Fruit fly (Drosophila melanogaster) whole organism, embryonic: Measurements from ENCODE around the gene Spps.

Experiments
- B-H2 ChIP-seq: fragments of 200-800 bp; sonication (Bioruptor generic); optimal IDR thresholded peaks from 2 replicates; lab custom pipeline; 2018; ENCODE audit warnings: missing biosample characterization, mild to moderate bottlenecking, missing genetic modification characterization
- BtbVII ChIP-seq: fragments of 200-800 bp; sonication (Bioruptor generic); optimal IDR thresholded peaks from 3 replicates; lab custom pipeline; 2017; ENCODE audit warnings: missing biosample characterization, mild to moderate bottlenecking, missing genetic modification characterization
- CG10366 ChIP-seq: fragments of 200-800 bp; sonication (Bioruptor generic); IDR thresholded peaks from 2 replicates; pipeline ENCODE4 v1.3.6; 2022; ENCODE audit warnings: missing biosample characterization, missing genetic modification characterization
- CG11723 ChIP-seq: fragments of 200-800 bp; sonication (Bioruptor generic); optimal IDR thresholded peaks from 2 replicates; lab custom pipeline; 2017; ENCODE audit warnings: missing biosample characterization, mild to moderate bottlenecking, missing genetic modification characterization
- CG14441 ChIP-seq: fragments of 200-800 bp; sonication (Bioruptor generic); IDR thresholded peaks from 2 replicates; pipeline ENCODE4 v1.3.6; 2022; ENCODE audit warnings: missing biosample characterization, missing genetic modification characterization
- CG14860 ChIP-seq: fragments of 200-800 bp; sonication (Bioruptor generic); IDR thresholded peaks from 3 replicates; pipeline ENCODE4 v1.3.6; 2022; ENCODE audit warnings: missing biosample characterization, missing genetic modification characterization; ENCODE audit not compliant: partially characterized antibody
- CG15073 ChIP-seq: fragments of 200-800 bp; sonication (Bioruptor generic); optimal IDR thresholded peaks from 2 replicates; lab custom pipeline; 2016; ENCODE audit warnings: missing biosample characterization, missing genetic modification characterization
- CG17612 ChIP-seq: fragments of 200-800 bp; sonication (Bioruptor generic); IDR thresholded peaks from 2 replicates; pipeline ENCODE4 v1.3.6; 2022; ENCODE audit warnings: missing biosample characterization, missing genetic modification characterization
- CG17829 ChIP-seq: fragments of 200-800 bp; optimal IDR thresholded peaks from 2 replicates; lab custom pipeline; 2019; ENCODE audit warnings: missing biosample characterization, mild to moderate bottlenecking, missing genetic modification characterization, moderate library complexity
- CG18599 ChIP-seq: fragments of 200-800 bp; sonication (Bioruptor generic); optimal IDR thresholded peaks from 3 replicates; lab custom pipeline; 2017; ENCODE audit warnings: missing biosample characterization, missing genetic modification characterization, mild to moderate bottlenecking, moderate library complexity, missing genetic modification reagents
- CG2202 ChIP-seq: fragments of 200-800 bp; sonication (Bioruptor generic); optimal IDR thresholded peaks from 2 replicates; lab custom pipeline; 2018; ENCODE audit warnings: missing biosample characterization, mild to moderate bottlenecking, missing genetic modification characterization
- CG2889 ChIP-seq: fragments of 200-800 bp; sonication (Bioruptor generic); IDR thresholded peaks from 3 replicates; pipeline ENCODE4 v1.3.6; 2022; ENCODE audit warnings: missing biosample characterization, missing genetic modification characterization
- CG34376 ChIP-seq: fragments of 200-800 bp; sonication (Bioruptor generic); optimal IDR thresholded peaks from 2 replicates; lab custom pipeline; 2018; ENCODE audit warnings: missing biosample characterization, mild to moderate bottlenecking, missing genetic modification characterization
- CG3847 ChIP-seq: fragments of 200-800 bp; sonication (Bioruptor generic); IDR thresholded peaks from 2 replicates; pipeline ENCODE4 v1.3.6; 2022; ENCODE audit warnings: missing biosample characterization, missing genetic modification characterization
- CG3995 ChIP-seq: fragments of 200-800 bp; sonication (Bioruptor generic); optimal IDR thresholded peaks from 3 replicates; lab custom pipeline; 2016; ENCODE audit warnings: missing biosample characterization, missing genetic modification characterization
- CG7745 ChIP-seq: fragments of 200-800 bp; sonication (Bioruptor generic); optimal IDR thresholded peaks from 2 replicates; lab custom pipeline; 2018; ENCODE audit warnings: missing biosample characterization, mild to moderate bottlenecking, missing genetic modification characterization, moderate library complexity
- CG9727 ChIP-seq: fragments of 200-800 bp; sonication (Bioruptor generic); optimal IDR thresholded peaks from 3 replicates; lab custom pipeline; 2017; ENCODE audit warnings: missing biosample characterization, mild to moderate bottlenecking, missing genetic modification characterization
- CHES-1-like ChIP-seq: fragments of 200-800 bp; sonication (Bioruptor generic); optimal IDR thresholded peaks from 2 replicates; lab custom pipeline; 2016; ENCODE audit warnings: missing biosample characterization, missing genetic modification characterization
- CTCF ChIP-seq: fragments of 200-800 bp; sonication (Bioruptor generic); optimal IDR thresholded peaks from 2 replicates; lab custom pipeline; 2017; ENCODE audit warnings: missing biosample characterization, mild to moderate bottlenecking, missing genetic modification characterization, moderate library complexity
- Dek ChIP-seq: fragments of 200-800 bp; sonication (Bioruptor generic); optimal IDR thresholded peaks from 3 replicates; lab custom pipeline; 2019; ENCODE audit warnings: missing biosample characterization, mild to moderate bottlenecking, missing genetic modification characterization, moderate library complexity
- Dfd ChIP-seq, 2 experiments: fragments of >200 bp; optimal IDR thresholded peaks; 2 replicates each; lab custom pipeline; 2017; ENCODE audit warnings: missing biosample characterization in 2 of 2, missing genetic modification characterization in 2 of 2
- E2f1 ChIP-seq: fragments of 200-800 bp; sonication (Bioruptor generic); IDR thresholded peaks from 2 replicates; pipeline ENCODE4 v1.3.6; 2022; ENCODE audit warnings: missing biosample characterization, missing genetic modification characterization
- HHEX ChIP-seq: fragments of 200-800 bp; sonication (Bioruptor generic); optimal IDR thresholded peaks from 3 replicates; lab custom pipeline; 2017; ENCODE audit warnings: missing biosample characterization, mild to moderate bottlenecking, missing genetic modification characterization, missing genetic modification reagents
- HLHmδ ChIP-seq: fragments of 200-800 bp; sonication (Bioruptor generic); optimal IDR thresholded peaks from 2 replicates; lab custom pipeline; 2018; ENCODE audit warnings: missing biosample characterization, mild to moderate bottlenecking, missing genetic modification characterization, moderate library complexity
- Nf-YC ChIP-seq: fragments of 200-800 bp; optimal IDR thresholded peaks from 3 replicates; lab custom pipeline; 2019; ENCODE audit warnings: missing biosample characterization, mild to moderate bottlenecking, missing genetic modification characterization, moderate library complexity
- Optix ChIP-seq: fragments of 200-800 bp; sonication (Bioruptor generic); IDR thresholded peaks from 3 replicates; pipeline ENCODE4 v1.3.6; 2022; ENCODE audit warnings: missing biosample characterization, missing genetic modification characterization
- Side ChIP-seq: fragments of 200-800 bp; sonication (Bioruptor generic); optimal IDR thresholded peaks from 2 replicates; lab custom pipeline; 2016; ENCODE audit warnings: missing biosample characterization, missing genetic modification characterization
- Spps ChIP-seq: fragments of 200-800 bp; sonication (Bioruptor generic); optimal IDR thresholded peaks from 2 replicates; lab custom pipeline; 2018; ENCODE audit warnings: missing biosample characterization, mild to moderate bottlenecking, missing genetic modification characterization
- Tbp ChIP-seq: fragments of >200 bp; optimal IDR thresholded peaks from 2 replicates; lab custom pipeline; 2018; ENCODE audit warnings: missing biosample characterization, missing genetic modification characterization
- bigmax ChIP-seq: fragments of 200-800 bp; sonication (Bioruptor generic); optimal IDR thresholded peaks from 2 replicates; lab custom pipeline; 2018; ENCODE audit warnings: missing biosample characterization, mild to moderate bottlenecking, missing genetic modification characterization
- btn ChIP-seq: fragments of 200-800 bp; sonication (Bioruptor generic); optimal IDR thresholded peaks from 2 replicates; lab custom pipeline; 2016; ENCODE audit warnings: missing biosample characterization, missing genetic modification characterization
- cato ChIP-seq: fragments of 200-800 bp; sonication (Bioruptor generic); optimal IDR thresholded peaks from 2 replicates; lab custom pipeline; 2016; ENCODE audit warnings: missing biosample characterization, missing genetic modification characterization, borderline replicate concordance
- dan ChIP-seq: fragments of 200-800 bp; sonication (Bioruptor generic); IDR thresholded peaks from 2 replicates; pipeline ENCODE4 v1.3.6; 2022; ENCODE audit warnings: missing biosample characterization, missing genetic modification characterization
- ems ChIP-seq: fragments of 200-800 bp; sonication (Bioruptor generic); optimal IDR thresholded peaks from 3 replicates; lab custom pipeline; 2016; ENCODE audit warnings: missing biosample characterization, missing genetic modification characterization
- gcm ChIP-seq: fragments of 200-800 bp; sonication (Bioruptor generic); optimal IDR thresholded peaks from 2 replicates; lab custom pipeline; 2019; ENCODE audit warnings: missing biosample characterization, mild to moderate bottlenecking, missing genetic modification characterization, moderate library complexity
- gsb ChIP-seq: fragments of 200-800 bp; sonication (Bioruptor generic); IDR thresholded peaks from 2 replicates; pipeline ENCODE4 v1.3.6; 2022; ENCODE audit warnings: missing biosample characterization, missing genetic modification characterization
- jumu ChIP-seq: fragments of 200-800 bp; sonication (Bioruptor generic); optimal IDR thresholded peaks from 3 replicates; lab custom pipeline; 2016; ENCODE audit warnings: missing biosample characterization, missing genetic modification characterization
- kah ChIP-seq: fragments of 200-800 bp; sonication (Bioruptor generic); optimal IDR thresholded peaks from 2 replicates; lab custom pipeline; 2018; ENCODE audit warnings: missing biosample characterization, mild to moderate bottlenecking, missing genetic modification characterization
- knrl ChIP-seq: fragments of 200-800 bp; sonication (Bioruptor generic); IDR thresholded peaks from 3 replicates; pipeline ENCODE4 v1.3.6; 2022; ENCODE audit warnings: missing biosample characterization, missing genetic modification characterization; ENCODE audit not compliant: partially characterized antibody
- mld ChIP-seq: fragments of 200-800 bp; sonication (Bioruptor generic); IDR thresholded peaks from 3 replicates; pipeline ENCODE4 v1.3.6; 2022; ENCODE audit warnings: missing biosample characterization, missing genetic modification characterization; ENCODE audit not compliant: partially characterized antibody
- nerfin-1 ChIP-seq: fragments of 200-800 bp; sonication (Bioruptor generic); optimal IDR thresholded peaks from 3 replicates; lab custom pipeline; 2019; ENCODE audit warnings: missing biosample characterization, mild to moderate bottlenecking, missing genetic modification characterization, moderate library complexity
- ranshi ChIP-seq: fragments of 200-800 bp; sonication (Bioruptor generic); IDR thresholded peaks from 2 replicates; pipeline ENCODE4 v1.3.6; 2022; ENCODE audit warnings: missing biosample characterization, missing genetic modification characterization
- rib ChIP-seq: fragments of 200-800 bp; sonication (Bioruptor generic); IDR thresholded peaks from 2 replicates; pipeline ENCODE4 v1.3.6; 2022; ENCODE audit warnings: missing biosample characterization, missing genetic modification characterization
- sna ChIP-seq: fragments of 200-800 bp; sonication (Bioruptor generic); IDR thresholded peaks from 2 replicates; pipeline ENCODE4 v1.3.6; 2022; ENCODE audit warnings: missing biosample characterization, missing genetic modification characterization; ENCODE audit not compliant: partially characterized antibody
- sqz ChIP-seq: fragments of 200-800 bp; sonication (Bioruptor generic); optimal IDR thresholded peaks from 3 replicates; lab custom pipeline; 2018; ENCODE audit warnings: missing biosample characterization, mild to moderate bottlenecking, missing genetic modification characterization
- stwl ChIP-seq: fragments of 200-800 bp; sonication (Bioruptor generic); optimal IDR thresholded peaks from 3 replicates; lab custom pipeline; 2018; ENCODE audit warnings: missing biosample characterization, mild to moderate bottlenecking, missing genetic modification characterization, moderate library complexity
- tgo ChIP-seq: fragments of 200-800 bp; sonication (Bioruptor generic); IDR thresholded peaks from 3 replicates; pipeline ENCODE4 v1.3.6; 2022; ENCODE audit warnings: missing biosample characterization, missing genetic modification characterization
- tx ChIP-seq: fragments of 200-800 bp; sonication (Bioruptor generic); optimal IDR thresholded peaks from 2 replicates; lab custom pipeline; 2016; ENCODE audit warnings: missing biosample characterization, missing genetic modification characterization
- vfl ChIP-seq: fragments of 200-800 bp; sonication (Bioruptor generic); optimal IDR thresholded peaks from 2 replicates; lab custom pipeline; 2016; ENCODE audit warnings: missing biosample characterization, missing genetic modification characterization
- wor ChIP-seq: fragments of 200-800 bp; sonication (Bioruptor generic); IDR thresholded peaks from 2 replicates; pipeline ENCODE4 v1.3.6; 2022; ENCODE audit warnings: missing biosample characterization, missing genetic modification characterization

Gene Spps

dm6 chr3R:24259278-24260040 lies 32.7 kb upstream of the Spps start (continued):
- TF ChIP-seq CG2202 (peak; percentile 60), Tbp (GFP tag; lab: Kevin White, UChicago) (no peak), E2f1 (GFP tag; lab: Robert Waterston, UW) (peak; percentile 85), nerfin-1 (peak; percentile 79), ranshi (GFP tag; lab: Robert Waterston, UW) (peak; percentile 92), kah (GFP tag; lab: Kevin White, UChicago) (peak; percentile 50), CG14441 (GFP tag; lab: Robert Waterston, UW) (peak; percentile 83), Dek (peak; percentile 92), CG10366 (peak; percentile 86), Side (GFP tag; lab: Kevin White, UChicago) (peak; percentile 93), gsb (GFP tag; lab: Robert Waterston, UW) (peak; percentile 77), CG34376 (GFP tag; lab: Kevin White, UChicago) (peak; percentile 87), rib (GFP tag; lab: Robert Waterston, UW) (peak; percentile 79), BtbVII (GFP tag; lab: Kevin White, UChicago) (peak; percentile 88), cato (GFP tag; lab: Kevin White, UChicago) (peak; percentile 68), tgo (GFP tag; lab: Robert Waterston, UW) (peak; percentile 87), vfl (GFP tag; lab: Kevin White, UChicago) (peak; percentile 87), CG7745 (no peak), Nf-YC (peak; percentile 36), Spps (tag; lab: Kevin White, UChicago) (peak; percentile 74), bigmax (GFP tag; lab: Kevin White, UChicago) (peak; percentile 30), CG14860 (GFP tag; lab: Robert Waterston, UW) (no peak), btn (GFP tag; lab: Kevin White, UChicago) (peak; percentile 85), ems (GFP tag; lab: Kevin White, UChicago) (peak; percentile 88), dan (peak; percentile 60; the same call in 1 of the 2 replicates), CTCF (GFP tag; lab: Kevin White, UChicago) (no peak), CG17829 (tag; lab: Kevin White, UChicago) (peak; percentile 82), CG11723 (GFP tag; lab: Kevin White, UChicago) (peak; percentile 84), jumu (peak; percentile 88), CHES-1-like (GFP tag; lab: Kevin White, UChicago) (peak; percentile 89), tx (peak; percentile 88), stwl (tag; lab: Kevin White, UChicago) (peak; percentile 17), HLHmδ (GFP tag; lab: Kevin White, UChicago) (peak; percentile 24), CG15073 (GFP tag; lab: Kevin White, UChicago) (peak; percentile 84), Dfd (GFP tag; optimal IDR thresholded peaks at IDR 0.05; lab: Kevin White, UChicago) (no peak), B-H2 (no peak), mld (GFP tag; lab: Robert Waterston, UW) (0 out of 3 replicates have a peak, but pooled peaks have one; percentile 39), CG3847 (GFP tag; lab: Robert Waterston, UW) (peak; percentile 82), sqz (GFP tag; lab: Kevin White, UChicago) (peak; percentile 28), knrl (GFP tag; lab: Robert Waterston, UW) (no peak), CG18599 (peak; percentile 95), HHEX (GFP tag; lab: Kevin White, UChicago) (peak; percentile 91), CG9727 (peak; percentile 93), gcm (GFP tag; lab: Kevin White, UChicago) (peak; percentile 77), CG3995 (peak; percentile 69), CG2889 (GFP tag; lab: Robert Waterston, UW) (peak; percentile 84), CG17612 (GFP tag; lab: Robert Waterston, UW) (peak; percentile 48; the same call in 1 of the 2 replicates), wor (GFP tag; lab: Robert Waterston, UW) (peak; percentile 62), Optix (peak; percentile 74), sna (GFP tag; lab: Robert Waterston, UW) (no peak)
